Fruit fly (Drosophila melanogaster) whole organism, embryonic: ENCODE data around the gene Sgs5.

Experiments
- Bdp1 ChIP-seq: fragments of 200-800 bp; sonication (Bioruptor generic); optimal IDR thresholded peaks from 3 replicates; lab custom pipeline; 2016; ENCODE audit warnings: missing biosample characterization, missing genetic modification characterization
- C15 ChIP-seq: fragments of 200-800 bp; sonication (Bioruptor generic); IDR thresholded peaks from 3 replicates; pipeline ENCODE4 v1.3.6; 2022; ENCODE audit warnings: missing biosample characterization, missing genetic modification characterization
- CG10321 ChIP-seq: fragments of 200-800 bp; sonication (Bioruptor generic); IDR thresholded peaks from 2 replicates; pipeline ENCODE4 v1.3.6; 2022; ENCODE audit warnings: missing biosample characterization, missing genetic modification characterization
- CG10979 ChIP-seq: fragments of 200-800 bp; sonication (Bioruptor generic); optimal IDR thresholded peaks from 2 replicates; lab custom pipeline; 2018; ENCODE audit warnings: missing biosample characterization, mild to moderate bottlenecking, missing genetic modification characterization, moderate library complexity
- CG11456 ChIP-seq: fragments of 200-800 bp; sonication (Bioruptor generic); IDR thresholded peaks from 3 replicates; pipeline ENCODE4 v1.3.6; 2022; ENCODE audit warnings: missing biosample characterization, missing genetic modification characterization
- CG13624 ChIP-seq: fragments of 200-800 bp; sonication (Bioruptor generic); optimal IDR thresholded peaks from 2 replicates; lab custom pipeline; 2016; ENCODE audit warnings: missing biosample characterization, missing genetic modification characterization
- CG14710 ChIP-seq: fragments of 200-800 bp; sonication (Bioruptor generic); optimal IDR thresholded peaks from 3 replicates; lab custom pipeline; 2019; ENCODE audit warnings: missing biosample characterization, mild to moderate bottlenecking, missing genetic modification characterization, moderate library complexity
- CG15073 ChIP-seq: fragments of 200-800 bp; sonication (Bioruptor generic); optimal IDR thresholded peaks from 2 replicates; lab custom pipeline; 2016; ENCODE audit warnings: missing biosample characterization, missing genetic modification characterization
- CG16779 ChIP-seq: fragments of 200-800 bp; sonication (Bioruptor generic); IDR thresholded peaks from 2 replicates; pipeline ENCODE4 v1.3.6; 2022; ENCODE audit warnings: missing biosample characterization, missing genetic modification characterization
- CG17359 ChIP-seq: fragments of 200-800 bp; sonication (Bioruptor generic); optimal IDR thresholded peaks from 3 replicates; lab custom pipeline; 2018; ENCODE audit warnings: missing biosample characterization, mild to moderate bottlenecking, missing genetic modification characterization, moderate library complexity
- CG17385 ChIP-seq: fragments of 200-800 bp; sonication (Bioruptor generic); optimal IDR thresholded peaks from 3 replicates; lab custom pipeline; 2018; ENCODE audit warnings: missing biosample characterization, mild to moderate bottlenecking, missing genetic modification characterization
- CG18764 ChIP-seq: fragments of 200-800 bp; sonication (Bioruptor generic); optimal IDR thresholded peaks from 3 replicates; lab custom pipeline; 2016; ENCODE audit warnings: missing biosample characterization, missing genetic modification characterization
- CG2116 ChIP-seq: fragments of 200-800 bp; sonication (Bioruptor generic); optimal IDR thresholded peaks from 3 replicates; lab custom pipeline; 2018; ENCODE audit warnings: missing biosample characterization, mild to moderate bottlenecking, missing genetic modification characterization
- CG2199 ChIP-seq: fragments of 200-800 bp; sonication (Bioruptor generic); IDR thresholded peaks from 3 replicates; pipeline ENCODE4 v1.3.6; 2022; ENCODE audit warnings: missing biosample characterization, missing genetic modification characterization
- CG31365 ChIP-seq: fragments of 200-800 bp; sonication (Bioruptor generic); optimal IDR thresholded peaks from 2 replicates; lab custom pipeline; 2018; ENCODE audit warnings: missing biosample characterization, mild to moderate bottlenecking, missing genetic modification characterization
- CG4360 ChIP-seq: fragments of 200-800 bp; sonication (Bioruptor generic); IDR thresholded peaks from 2 replicates; pipeline ENCODE4 v1.3.6; 2022; ENCODE audit warnings: missing biosample characterization, missing genetic modification characterization
- CG8944 ChIP-seq: fragments of 200-800 bp; sonication (Bioruptor generic); optimal IDR thresholded peaks from 3 replicates; lab custom pipeline; 2016; ENCODE audit warnings: missing biosample characterization, missing genetic modification characterization
- CTCF ChIP-seq: fragments of 200-800 bp; sonication (Bioruptor generic); optimal IDR thresholded peaks from 2 replicates; lab custom pipeline; 2017; ENCODE audit warnings: missing biosample characterization, mild to moderate bottlenecking, missing genetic modification characterization, moderate library complexity
- Drgx ChIP-seq: fragments of 200-800 bp; sonication (Bioruptor generic); IDR thresholded peaks from 2 replicates; pipeline ENCODE4 v1.3.6; 2022; ENCODE audit warnings: missing biosample characterization, missing genetic modification characterization
- Gug ChIP-seq: fragments of 200-800 bp; sonication (Bioruptor generic); IDR thresholded peaks from 4 replicates; pipeline ENCODE4 v1.3.6; 2022; ENCODE audit warnings: missing biosample characterization, missing genetic modification characterization
- Lhr ChIP-seq: fragments of 200-800 bp; sonication (Bioruptor generic); optimal IDR thresholded peaks from 3 replicates; lab custom pipeline; 2017; ENCODE audit warnings: mild to moderate bottlenecking, missing biosample characterization, missing genetic modification reagents, missing genetic modification characterization
- Mrtf ChIP-seq: fragments of 200-800 bp; sonication (Bioruptor generic); IDR thresholded peaks from 3 replicates; pipeline ENCODE4 v1.3.6; 2022; ENCODE audit warnings: missing biosample characterization, missing genetic modification characterization
- NFAT ChIP-seq: fragments of 200-800 bp; sonication (Bioruptor generic); IDR thresholded peaks from 2 replicates; pipeline ENCODE4 v1.3.6; 2022; ENCODE audit warnings: missing biosample characterization, missing genetic modification characterization
- PHDP ChIP-seq: fragments of 200-800 bp; sonication (Bioruptor generic); optimal IDR thresholded peaks from 3 replicates; lab custom pipeline; 2018; ENCODE audit warnings: missing biosample characterization, mild to moderate bottlenecking, missing genetic modification characterization, moderate library complexity
- ash1 ChIP-seq: fragments of 200-800 bp; sonication (Bioruptor generic); optimal IDR thresholded peaks from 2 replicates; lab custom pipeline; 2018; ENCODE audit warnings: missing biosample characterization, mild to moderate bottlenecking, missing genetic modification characterization
- br ChIP-seq: fragments of >200 bp; optimal IDR thresholded peaks from 2 replicates; lab custom pipeline; 2017
- dimm ChIP-seq: fragments of 200-800 bp; sonication (Bioruptor generic); IDR thresholded peaks from 2 replicates; pipeline ENCODE4 v1.3.6; 2022; ENCODE audit warnings: missing biosample characterization, missing genetic modification characterization
- eve ChIP-seq, 2 experiments: fragments of >200 bp; optimal IDR thresholded peaks; 2 replicates each; lab custom pipeline; 2017; ENCODE audit warnings: missing biosample characterization in 2 of 2, missing genetic modification characterization in 2 of 2
- fd64A ChIP-seq: fragments of 200-800 bp; sonication (Bioruptor generic); optimal IDR thresholded peaks from 3 replicates; lab custom pipeline; 2018; ENCODE audit warnings: missing biosample characterization, mild to moderate bottlenecking, missing genetic modification characterization
- ham ChIP-seq: fragments of 200-800 bp; sonication (Bioruptor generic); IDR thresholded peaks from 2 replicates; pipeline ENCODE4 v1.3.6; 2022; ENCODE audit warnings: missing biosample characterization, missing genetic modification characterization
- insv ChIP-seq, 2 experiments: fragments of 200-800 bp; sonication (Bioruptor generic); optimal IDR thresholded peaks; 3 replicates each; lab custom pipeline; 2016 to 2018; ENCODE audit warnings: missing biosample characterization in 2 of 2, missing genetic modification characterization in 2 of 2
- lola ChIP-seq, 3 experiments: fragments of >200 bp in 2 of 3; fragments of 200-800 bp in 1 of 3; sonication (Bioruptor generic) in 1 of 3; optimal IDR thresholded peaks; 2 replicates each; lab custom pipeline; 2017 to 2019; ENCODE audit warnings: missing biosample characterization in 3 of 3, missing genetic modification characterization in 3 of 3, mild to moderate bottlenecking in 1 of 3, moderate library complexity in 1 of 3
- nerfin-1 ChIP-seq: fragments of 200-800 bp; sonication (Bioruptor generic); optimal IDR thresholded peaks from 3 replicates; lab custom pipeline; 2019; ENCODE audit warnings: missing biosample characterization, mild to moderate bottlenecking, missing genetic modification characterization, moderate library complexity
- nerfin-2 ChIP-seq: fragments of 200-800 bp; sonication (Bioruptor generic); IDR thresholded peaks from 2 replicates; pipeline ENCODE4 v1.3.6; 2022; ENCODE audit warnings: missing biosample characterization, missing genetic modification characterization; ENCODE audit not compliant: partially characterized antibody
- nmo ChIP-seq: fragments of 200-800 bp; sonication (Bioruptor generic); optimal IDR thresholded peaks from 2 replicates; lab custom pipeline; 2018; ENCODE audit warnings: missing biosample characterization, mild to moderate bottlenecking, missing genetic modification characterization, moderate library complexity
- nom ChIP-seq: fragments of 200-800 bp; sonication (Bioruptor generic); optimal IDR thresholded peaks from 2 replicates; lab custom pipeline; 2017; ENCODE audit warnings: missing biosample characterization, missing genetic modification characterization, mild to moderate bottlenecking, moderate library complexity, missing genetic modification reagents
- stwl ChIP-seq: fragments of 200-800 bp; sonication (Bioruptor generic); optimal IDR thresholded peaks from 3 replicates; lab custom pipeline; 2018; ENCODE audit warnings: missing biosample characterization, mild to moderate bottlenecking, missing genetic modification characterization, moderate library complexity
- unc-4 ChIP-seq: fragments of 200-800 bp; sonication (Bioruptor generic); IDR thresholded peaks from 2 replicates; pipeline ENCODE4 v1.3.6; 2022; ENCODE audit warnings: missing biosample characterization, missing genetic modification characterization; ENCODE audit not compliant: partially characterized antibody
- vnd ChIP-seq: fragments of 200-800 bp; sonication (Bioruptor generic); IDR thresholded peaks from 3 replicates; pipeline ENCODE4 v1.3.6; 2022; ENCODE audit warnings: missing biosample characterization, missing genetic modification characterization; ENCODE audit not compliant: partially characterized antibody
- vvl ChIP-seq: fragments of 200-800 bp; sonication (Bioruptor generic); IDR thresholded peaks from 2 replicates; pipeline ENCODE4 v1.3.6; 2022; ENCODE audit warnings: missing biosample characterization, missing genetic modification characterization

The Sgs5 gene

dm6 chr3R:17615076-17615475 is 19.9 kb downstream of the Sgs5 start:
- TF ChIP-seq stwl (peak; percentile 21), CG15073 (GFP tag; lab: Kevin White, UChicago) (peak; percentile 82), PHDP (tag; lab: Kevin White, UChicago) (no peak), Lhr (GFP tag; lab: Kevin White, UChicago) (no peak), CG17385 (GFP tag; lab: Kevin White, UChicago) (peak; percentile 64), br (no peak), CG14710 (tag; lab: Kevin White, UChicago) (no peak), eve (GFP tag; optimal IDR thresholded peaks at IDR 0.05; lab: Kevin White, UChicago) (peak in 1 of 2 experiments; percentile 52), unc-4 (no peak), NFAT (no peak), CG18764 (GFP tag; lab: Kevin White, UChicago) (no peak), Gug (GFP tag; lab: Robert Waterston, UW) (no peak), vnd (GFP tag; lab: Robert Waterston, UW) (no peak), CG13624 (GFP tag; lab: Kevin White, UChicago) (no peak), dimm (GFP tag; lab: Robert Waterston, UW) (no peak), CG2199 (GFP tag; lab: Robert Waterston, UW) (0 out of 3 replicates have a peak, but pooled peaks have one; percentile 16), CG4360 (no peak), nerfin-1 (tag; lab: Kevin White, UChicago) (no peak), CG16779 (GFP tag; lab: Robert Waterston, UW) (no peak), ash1 (GFP tag; lab: Kevin White, UChicago) (no peak), CG31365 (tag; lab: Kevin White, UChicago) (peak; percentile 76), vvl (GFP tag; lab: Robert Waterston, UW) (0 out of 2 replicates have a peak, but pooled peaks have one; percentile 10), lola (GFP tag; optimal IDR thresholded peaks at IDR 0.05; lab: Kevin White, UChicago) (peak in 1 of 3 experiments; percentile 41), CG10979 (no peak), insv (GFP tag; optimal IDR thresholded peaks at IDR 0.05; lab: Kevin White, UChicago) (peak in 1 of 2 experiments; percentile 10), fd64A (GFP tag; lab: Kevin White, UChicago) (no peak), CTCF (GFP tag; lab: Kevin White, UChicago) (peak; percentile 59), CG17359 (no peak)

DNA sequence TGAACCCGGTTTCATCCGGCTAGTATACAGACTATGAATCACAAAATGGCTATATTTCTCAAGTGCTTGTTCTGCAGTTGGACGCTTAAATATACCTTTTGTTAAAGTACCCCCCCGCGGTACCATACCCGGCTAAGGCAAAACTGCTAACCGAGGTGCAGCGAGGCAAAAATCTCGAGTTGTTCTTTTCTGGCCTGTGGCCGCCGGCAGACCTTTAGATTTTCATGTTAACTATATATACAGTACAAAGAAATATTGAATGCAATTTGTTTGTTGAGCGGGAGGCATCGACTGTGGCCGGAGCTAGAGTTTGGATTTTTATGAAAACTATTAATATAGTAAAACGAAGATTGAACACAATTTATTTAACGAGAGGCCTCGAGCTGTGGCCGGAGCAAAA is 20.6 kb downstream of the Sgs5 start:
- TF ChIP-seq CG2199 (GFP tag; lab: Robert Waterston, UW) (0 out of 3 replicates have a peak, but pooled peaks have one; percentile 58), C15 (GFP tag; lab: Robert Waterston, UW) (no peak), Mrtf (GFP tag; lab: Robert Waterston, UW) (no peak), Drgx (GFP tag; lab: Robert Waterston, UW) (0 out of 2 replicates have a peak, but pooled peaks have one; percentile 10), Bdp1 (peak; percentile 34), CG10321 (GFP tag; lab: Robert Waterston, UW) (no peak), nmo (GFP tag; lab: Kevin White, UChicago) (no peak), nerfin-2 (GFP tag; lab: Robert Waterston, UW) (no peak), CG2116 (GFP tag; lab: Kevin White, UChicago) (no peak), CG11456 (GFP tag; lab: Robert Waterston, UW) (0 out of 3 replicates have a peak, but pooled peaks have one; percentile 9), ham (GFP tag; lab: Robert Waterston, UW) (no peak), CG8944 (GFP tag; lab: Kevin White, UChicago) (no peak), nom (GFP tag; lab: Kevin White, UChicago) (peak; percentile 11)
